Worm (Caenorhabditis elegans) whole organism, L1 larva: Measurements from ENCODE around the gene ent-1.

ENCODE experiments used
- C04F5.9 ChIP-seq: sonication (generic microtip); optimal IDR thresholded peaks from 2 replicates; lab custom pipeline; 2016; ENCODE audit warnings: missing genetic modification characterization, missing compliant biosample characterization
- C16A3.4 ChIP-seq: fragments of 150-350 bp; optimal IDR thresholded peaks from 2 replicates; lab custom pipeline; 2014; ENCODE audit warnings: missing biosample characterization, missing genetic modification characterization
- F16B12.6 ChIP-seq: fragments of 150-350 bp; optimal IDR thresholded peaks from 2 replicates; lab custom pipeline; 2014; ENCODE audit warnings: missing biosample characterization, missing genetic modification characterization
- Y116A8C.19 ChIP-seq: sonication (generic microtip); optimal IDR thresholded peaks from 2 replicates; lab custom pipeline; 2016; ENCODE audit warnings: missing compliant biosample characterization, missing genetic modification characterization, borderline replicate concordance
- aly-2 ChIP-seq: fragments of 150-350 bp; optimal IDR thresholded peaks from 2 replicates; lab custom pipeline; 2014; ENCODE audit warnings: missing biosample characterization, missing genetic modification characterization
- ceh-8 ChIP-seq: fragments of 200-800 bp; sonication (Bioruptor generic); optimal IDR thresholded peaks from 2 replicates; lab custom pipeline; 2018; ENCODE audit warnings: mild to moderate bottlenecking, missing genetic modification characterization, moderate library complexity, missing compliant biosample characterization
- ceh-82 ChIP-seq, 3 experiments: fragments of 150-350 bp in 1 of 3; sonication (generic microtip) in 2 of 3; optimal IDR thresholded peaks; 2 replicates each; lab custom pipeline; 2014 to 2017; ENCODE audit warnings: missing biosample characterization in 3 of 3, missing genetic modification characterization in 3 of 3
- dpl-1 ChIP-seq, 3 experiments: fragments of 150-350 bp in 2 of 3; sonication (generic microtip) in 1 of 3; optimal IDR thresholded peaks; 2 replicates each; lab custom pipeline; 2014 to 2017; ENCODE audit warnings: missing biosample characterization in 3 of 3, missing genetic modification characterization in 3 of 3, missing genetic modification reagents in 3 of 3
- efl-1 ChIP-seq, 4 experiments: fragments of 150-350 bp; optimal IDR thresholded peaks in 3 of 4; peaks in 1 of 4; 1 replicate in 1 of 4; 2 replicates in 3 of 4; lab custom pipeline; 2014; ENCODE audit warnings: missing biosample characterization in 2 of 4, missing genetic modification characterization in 2 of 4, missing genetic modification reagents in 2 of 4
- egl-13 ChIP-seq: sonication (generic microtip); optimal IDR thresholded peaks from 2 replicates; lab custom pipeline; 2016; ENCODE audit warnings: missing genotype, missing genetic modification reagents, missing genetic modification characterization, missing compliant biosample characterization
- elt-2 ChIP-seq: sonication (generic microtip); optimal IDR thresholded peaks from 2 replicates; lab custom pipeline; 2016; ENCODE audit warnings: missing genetic modification characterization, mild to moderate bottlenecking, inconsistent platforms, missing compliant biosample characterization, missing genetic modification reagents
- fkh-4 ChIP-seq: sonication (generic microtip); optimal IDR thresholded peaks from 2 replicates; lab custom pipeline; 2016; ENCODE audit warnings: missing compliant biosample characterization, missing genetic modification characterization, borderline replicate concordance
- fos-1 ChIP-seq: fragments of 150-350 bp; optimal IDR thresholded peaks from 2 replicates; lab custom pipeline; 2014; ENCODE audit warnings: missing biosample characterization, missing genetic modification characterization
- grh-1 ChIP-seq: fragments of 200-800 bp; sonication (Bioruptor generic); IDR thresholded peaks from 2 replicates; pipeline ENCODE4 v1.3.6; 2022; ENCODE audit warnings: missing genetic modification reagents, missing genetic modification characterization, missing compliant biosample characterization
- hlh-17 ChIP-seq: fragments of 200-800 bp; sonication (Bioruptor generic); optimal IDR thresholded peaks from 2 replicates; lab custom pipeline; 2018; ENCODE audit warnings: missing genetic modification characterization, mild to moderate bottlenecking, missing compliant biosample characterization, moderate library complexity, borderline replicate concordance
- irx-1 ChIP-seq: sonication (generic microtip); optimal IDR thresholded peaks from 2 replicates; lab custom pipeline; 2016; ENCODE audit warnings: missing genetic modification characterization, missing compliant biosample characterization
- isw-1 ChIP-seq: fragments of 200-800 bp; sonication (Bioruptor generic); IDR thresholded peaks from 2 replicates; pipeline ENCODE4 v1.3.6; 2022; ENCODE audit warnings: missing genetic modification characterization, missing compliant biosample characterization
- jun-1 ChIP-seq: fragments of 150-350 bp; optimal IDR thresholded peaks from 2 replicates; lab custom pipeline; 2014; ENCODE audit warnings: missing biosample characterization, missing genetic modification reagents, missing genetic modification characterization
- lin-13 ChIP-seq: fragments of 150-350 bp; optimal IDR thresholded peaks from 2 replicates; lab custom pipeline; 2014; ENCODE audit warnings: missing biosample characterization, missing genetic modification reagents, missing genetic modification characterization
- lin-35 ChIP-seq, 2 experiments: fragments of 150-350 bp; optimal IDR thresholded peaks; 2 replicates each; lab custom pipeline; 2014; ENCODE audit warnings: missing biosample characterization in 2 of 2, missing genetic modification characterization in 2 of 2, missing genetic modification reagents in 2 of 2
- mab-9 ChIP-seq: fragments of 200-800 bp; sonication (Bioruptor generic); IDR thresholded peaks from 2 replicates; pipeline ENCODE4 v1.3.6; 2022; ENCODE audit warnings: missing genetic modification reagents, missing genetic modification characterization, missing compliant biosample characterization
- mdl-1 ChIP-seq, 2 experiments: fragments of 150-350 bp; optimal IDR thresholded peaks; 2 replicates each; lab custom pipeline; 2014 to 2017; ENCODE audit warnings: missing biosample characterization in 2 of 2, missing genetic modification characterization in 2 of 2, inconsistent platforms in 1 of 2
- nhr-12 ChIP-seq: sonication (generic microtip); optimal IDR thresholded peaks from 2 replicates; lab custom pipeline; 2017; ENCODE audit warnings: missing biosample characterization, missing genetic modification characterization
- nhr-19 ChIP-seq: fragments of 200-800 bp; sonication (Bioruptor generic); conservative IDR thresholded peaks from 2 replicates; pipeline ENCODE4 v1.3.6; 2022; ENCODE audit warnings: missing genetic modification characterization, missing compliant biosample characterization
- nhr-20 ChIP-seq: sonication (generic microtip); optimal IDR thresholded peaks from 2 replicates; lab custom pipeline; 2016; ENCODE audit warnings: mild to moderate bottlenecking, missing genetic modification characterization, missing compliant biosample characterization
- nhr-47 ChIP-seq: sonication (generic microtip); optimal IDR thresholded peaks from 2 replicates; lab custom pipeline; 2016; ENCODE audit warnings: mild to moderate bottlenecking, missing genetic modification characterization, moderate library complexity, missing compliant biosample characterization
- nhr-71 ChIP-seq: sonication (generic microtip); optimal IDR thresholded peaks from 2 replicates; lab custom pipeline; 2016; ENCODE audit warnings: mild to moderate bottlenecking, missing genetic modification characterization, moderate library complexity, missing compliant biosample characterization
- nhr-84 ChIP-seq: sonication (generic microtip); optimal IDR thresholded peaks from 2 replicates; lab custom pipeline; 2017; ENCODE audit warnings: missing biosample characterization, missing genetic modification characterization
- nhr-90 ChIP-seq: sonication (generic microtip); optimal IDR thresholded peaks from 2 replicates; lab custom pipeline; 2016; ENCODE audit warnings: mild to moderate bottlenecking, missing genetic modification characterization, missing compliant biosample characterization; ENCODE audit not compliant: poor library complexity
- pqm-1 ChIP-seq: sonication (generic microtip); optimal IDR thresholded peaks from 3 replicates; lab custom pipeline; 2017; ENCODE audit warnings: missing biosample characterization, missing genetic modification characterization
- sup-37 ChIP-seq: fragments of 200-800 bp; sonication (Bioruptor generic); optimal IDR thresholded peaks from 2 replicates; lab custom pipeline; 2018; ENCODE audit warnings: mild to moderate bottlenecking, missing genetic modification characterization, missing compliant biosample characterization
- tbx-2 ChIP-seq: sonication (generic microtip); optimal IDR thresholded peaks from 2 replicates; lab custom pipeline; 2016; ENCODE audit warnings: missing genetic modification characterization, missing compliant biosample characterization
- tlp-1 ChIP-seq: fragments of 150-350 bp; optimal IDR thresholded peaks from 2 replicates; lab custom pipeline; 2014; ENCODE audit warnings: missing biosample characterization, missing genetic modification characterization
- unc-62 ChIP-seq: fragments of 150-350 bp; optimal IDR thresholded peaks from 2 replicates; lab custom pipeline; 2014; ENCODE audit warnings: missing biosample characterization, missing genetic modification reagents, missing genetic modification characterization
- zag-1 ChIP-seq: fragments of 150-350 bp; optimal IDR thresholded peaks from 2 replicates; lab custom pipeline; 2014; ENCODE audit warnings: missing biosample characterization, missing genetic modification characterization
- zip-4 ChIP-seq: fragments of 200-800 bp; sonication (Bioruptor generic); optimal IDR thresholded peaks from 2 replicates; lab custom pipeline; 2018; ENCODE audit warnings: mild to moderate bottlenecking, missing genetic modification characterization, moderate library complexity, missing compliant biosample characterization

The ent-1 gene

ce11 chrIV:11625482-11625881, 29.8 kb downstream of the ent-1 start, which contains the start of gene lys-5:
TSS of gene lys-5 (minus strand) at chrIV:11625582.
- TF ChIP-seq egl-13 (tag; lab: Kevin White, UChicago), result no peak
- no peak for TF ChIP-seq mdl-1 (tag; optimal IDR thresholded peaks at IDR 0.05; lab: Kevin White, UChicago)
- no peak for TF ChIP-seq isw-1 (GFP tag; lab: Robert Waterston, UW)

DNA sequence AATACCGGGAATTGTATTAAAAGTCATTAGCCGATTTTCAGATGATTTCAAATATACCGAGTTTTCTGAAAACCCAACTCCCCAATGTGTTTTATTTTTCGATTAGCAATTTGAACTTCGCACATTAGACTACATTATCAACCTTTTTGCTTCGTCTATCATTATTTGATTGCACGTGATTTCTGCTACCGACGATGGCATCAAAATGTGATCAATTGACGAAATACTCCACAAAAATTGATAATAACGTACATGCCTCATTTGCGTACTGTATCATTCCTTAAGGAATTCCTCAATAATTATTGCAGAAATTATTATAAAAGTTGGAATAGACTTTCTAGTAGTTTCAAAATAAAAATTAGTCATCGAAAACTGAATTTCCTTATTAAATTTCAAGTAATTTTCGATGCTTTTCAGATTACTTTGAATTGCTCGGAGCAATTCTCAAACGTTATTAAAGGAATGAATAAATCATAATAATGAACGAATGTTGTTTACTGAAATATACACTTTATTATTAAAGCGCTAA, 31.4 kb downstream of the ent-1 start:
- TF ChIP-seq lin-13 (no peak), tbx-2 (no peak), dpl-1 (GFP tag; optimal IDR thresholded peaks at IDR 0.05; lab: Kevin White, UChicago) (no peak), elt-2 (tag; lab: Kevin White, UChicago) (peak; percentile 72), mab-9 (no peak), C04F5.9 (tag; lab: Kevin White, UChicago) (no peak), F16B12.6 (no peak), hlh-17 (GFP tag; lab: Kevin White, UChicago) (no peak), zip-4 (GFP tag; lab: Kevin White, UChicago) (no peak), nhr-20 (tag; lab: Kevin White, UChicago) (peak; percentile 38), nhr-84 (no peak), nhr-71 (tag; lab: Kevin White, UChicago) (no peak), mdl-1 (tag; optimal IDR thresholded peaks at IDR 0.05; lab: Kevin White, UChicago) (no peak), C16A3.4 (no peak), lin-35 (GFP tag; optimal IDR thresholded peaks at IDR 0.05; lab: Kevin White, UChicago) (peak in 1 of 2 experiments; percentile 4), nhr-47 (tag; lab: Kevin White, UChicago) (no peak), unc-62 (GFP tag; lab: Kevin White, UChicago) (no peak), egl-13 (tag; lab: Kevin White, UChicago) (no peak), grh-1 (GFP tag; lab: Robert Waterston, UW) (no peak), pqm-1 (tag; lab: Kevin White, UChicago) (no peak), fos-1 (tag; lab: Kevin White, UChicago) (no peak), sup-37 (GFP tag; lab: Kevin White, UChicago) (no peak)

DNA sequence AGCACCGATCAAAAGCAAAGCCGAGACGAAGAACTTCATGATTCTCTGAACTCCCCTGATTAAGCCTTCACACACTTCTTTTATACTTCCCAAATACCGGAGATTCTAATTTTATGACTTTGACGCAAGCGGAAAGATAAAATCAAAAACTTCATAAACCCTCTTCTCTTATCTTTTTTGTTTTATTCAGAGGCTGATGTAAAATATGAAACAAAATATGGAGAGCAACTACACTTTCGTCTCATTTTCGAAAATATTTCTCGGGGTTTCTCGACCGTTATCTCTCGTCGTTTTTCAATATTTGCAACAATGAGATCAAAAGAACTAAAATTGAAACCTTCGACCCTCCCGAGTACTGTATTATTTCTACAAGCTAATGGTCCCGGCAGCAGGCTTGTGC, 32.2 kb downstream of the ent-1 start, which contains the start of gene lys-4:
Gene lys-4 (minus strand): TSS at position 115 of the 400 bp plus-strand sequence.
- TF ChIP-seq nhr-20 (tag; lab: Kevin White, UChicago) (peak; percentile 17), elt-2 (tag; lab: Kevin White, UChicago) (peak; percentile 68), efl-1 (optimal IDR thresholded peaks at IDR 0.05; lab: Kevin White, UChicago) (no peak), efl-1 (GFP tag; optimal IDR thresholded peaks at IDR 0.05 in 1 of 2; lab: Kevin White, UChicago) (peak in 1 of 2 experiments; percentile 6), aly-2 (no peak), jun-1 (tag; lab: Kevin White, UChicago) (peak; percentile 39), ceh-8 (no peak)

DNA sequence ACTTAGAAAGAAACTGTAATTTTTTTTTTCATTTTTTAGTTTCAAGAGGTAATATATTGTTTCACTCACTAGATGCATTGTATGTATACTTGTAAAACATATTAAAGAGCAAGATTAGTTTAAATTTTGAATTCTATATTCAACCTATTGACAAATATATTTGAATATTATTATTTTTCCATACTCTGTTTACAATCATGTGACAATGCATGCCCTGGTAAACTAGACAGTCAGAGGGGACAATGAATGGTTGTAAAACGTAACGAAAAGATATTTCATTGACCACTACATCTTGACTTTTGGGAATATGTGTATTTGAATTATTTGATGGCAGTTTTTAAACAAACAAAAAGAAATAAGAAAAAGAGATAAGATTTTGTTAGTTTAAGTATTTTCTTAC, 32.9 kb downstream of the ent-1 start:
- TF ChIP-seq nhr-19 (no peak), Y116A8C.19 (tag; lab: Kevin White, UChicago) (no peak), nhr-20 (tag; lab: Kevin White, UChicago) (no peak), nhr-12 (tag; lab: Kevin White, UChicago) (no peak), grh-1 (GFP tag; lab: Robert Waterston, UW) (no peak), tlp-1 (tag; lab: Kevin White, UChicago) (no peak), ceh-82 (tag; optimal IDR thresholded peaks at IDR 0.05; lab: Kevin White, UChicago) (no peak), unc-62 (GFP tag; lab: Kevin White, UChicago) (no peak), zag-1 (tag; lab: Kevin White, UChicago) (no peak), fkh-4 (tag; lab: Kevin White, UChicago) (no peak), hlh-17 (GFP tag; lab: Kevin White, UChicago) (no peak), nhr-90 (tag; lab: Kevin White, UChicago) (no peak), irx-1 (tag; lab: Kevin White, UChicago) (no peak), mab-9 (no peak)
